Fruit fly (Drosophila melanogaster): ENCODE data around the gene Snoo.

The Snoo gene

DNA sequence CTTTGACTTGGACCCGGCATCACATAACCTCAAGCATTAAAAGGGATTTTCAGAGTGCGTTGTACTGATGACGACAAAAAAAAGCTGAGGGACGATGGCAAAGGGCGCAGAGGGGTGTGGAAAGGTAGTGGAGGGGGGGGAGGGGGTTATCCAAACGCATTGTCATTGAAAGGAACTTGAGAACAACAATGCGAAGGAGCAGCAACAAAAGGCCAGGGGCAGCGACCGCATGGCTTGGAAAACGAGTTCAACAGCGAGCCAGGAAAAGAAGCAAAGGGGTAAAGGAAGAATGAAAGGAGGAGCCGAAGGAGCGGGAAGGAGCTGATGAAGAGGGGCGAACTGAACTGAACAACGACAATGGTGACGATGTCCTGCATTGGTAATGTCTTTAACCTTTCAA is 21.8 kb downstream of the Snoo start:
- TF ChIP-seq nom (GFP tag; optimal IDR thresholded peaks at IDR 0.05) (peak; percentile 25), crol (GFP tag; IDR thresholded peaks at IDR 0.05) (peak; percentile 74), Med (GFP tag) (peak; percentile 10), Neu2 (GFP tag; optimal IDR thresholded peaks at IDR 0.05; ENCODE audit: borderline replicate concordance) (no peak)

dm6 chr2L:7960581-7961530 is 23.1 kb downstream of the Snoo start:
- TF ChIP-seq Dll (GFP tag; IDR thresholded peaks at IDR 0.05; ENCODE audit: partially characterized antibody) (no peak), CG12769 (tag; optimal IDR thresholded peaks at IDR 0.05) (peak; percentile 31), CG6683 (GFP tag; optimal IDR thresholded peaks at IDR 0.05) (peak; percentile 52), pros (GFP tag; optimal IDR thresholded peaks at IDR 0.05) (no peak), CG12104 (GFP tag; optimal IDR thresholded peaks at IDR 0.05) (peak; percentile 58), fd64A (GFP tag; optimal IDR thresholded peaks at IDR 0.05) (peak; percentile 45), GATAe (GFP tag; conservative IDR thresholded peaks at IDR 0.05) (no peak), CG10274 (GFP tag; optimal IDR thresholded peaks at IDR 0.05) (peak; percentile 4), luna (GFP tag; optimal IDR thresholded peaks at IDR 0.05) (no peak), CG10366 (GFP tag; IDR thresholded peaks at IDR 0.05) (no peak), D19A (tag; optimal IDR thresholded peaks at IDR 0.05) (no peak), CG5245 (GFP tag; optimal IDR thresholded peaks at IDR 0.05) (no peak), corto (GFP tag; optimal IDR thresholded peaks at IDR 0.05) (no peak), cad (GFP tag; optimal IDR thresholded peaks at IDR 0.05) (no peak), kay (GFP tag; optimal IDR thresholded peaks at IDR 0.05) (no peak), dan (GFP tag; IDR thresholded peaks at IDR 0.05) (no peak), CG1647 (GFP tag; optimal IDR thresholded peaks at IDR 0.05) (peak; percentile 3), Xbp1 (GFP tag; optimal IDR thresholded peaks at IDR 0.05) (no peak), Fer1 (GFP tag; optimal IDR thresholded peaks at IDR 0.05) (peak; percentile 80), CG18764 (GFP tag; optimal IDR thresholded peaks at IDR 0.05) (peak; percentile 34), Lhr (GFP tag; optimal IDR thresholded peaks at IDR 0.05) (no peak), hkb (optimal IDR thresholded peaks at IDR 0.05) (no peak), hkb (GFP tag; IDR thresholded peaks at IDR 0.05) (no peak), Lim3 (GFP tag; IDR thresholded peaks at IDR 0.05) (no peak), Atf3 (GFP tag; optimal IDR thresholded peaks at IDR 0.05) (no peak), disco-r (GFP tag; optimal IDR thresholded peaks at IDR 0.05) (no peak), NfI (GFP tag; optimal IDR thresholded peaks at IDR 0.05) (peak; percentile 64), CG8944 (GFP tag; optimal IDR thresholded peaks at IDR 0.05) (no peak), CG5953 (GFP tag; IDR thresholded peaks at IDR 0.05) (no peak), nerfin-2 (GFP tag; IDR thresholded peaks at IDR 0.05; ENCODE audit: partially characterized antibody) (no peak), HLH54F (GFP tag; optimal IDR thresholded peaks at IDR 0.05) (no peak), Ada2b (GFP tag; IDR thresholded peaks at IDR 0.05) (no peak), Neu2 (GFP tag; optimal IDR thresholded peaks at IDR 0.05; ENCODE audit: borderline replicate concordance) (no peak), Gsc (GFP tag; IDR thresholded peaks at IDR 0.05) (no peak), CG12744 (GFP tag; optimal IDR thresholded peaks at IDR 0.05) (no peak), CG10979 (tag; optimal IDR thresholded peaks at IDR 0.05) (no peak), Mrtf (GFP tag; IDR thresholded peaks at IDR 0.05) (no peak), Poxn (GFP tag; IDR thresholded peaks at IDR 0.05) (0 out of 2 replicates have a peak, but pooled peaks have one; percentile 5), lov (optimal IDR thresholded peaks at IDR 0.05) (no peak), lov (GFP tag; IDR thresholded peaks at IDR 0.05) (0 out of 3 replicates have a peak, but pooled peaks have one; percentile 29), CG10654 (GFP tag; optimal IDR thresholded peaks at IDR 0.05) (peak; percentile 1), HHEX (GFP tag; optimal IDR thresholded peaks at IDR 0.05) (peak; percentile 70), CG30020 (tag; optimal IDR thresholded peaks at IDR 0.05) (no peak), CG17912 (GFP tag; optimal IDR thresholded peaks at IDR 0.05) (no peak), hbn (GFP tag; IDR thresholded peaks at IDR 0.05; ENCODE audit: partially characterized antibody) (no peak)

All from whole organism, embryonic.